Fruit fly (Drosophila melanogaster): ENCODE data around the gene Snm1.

Gene Snm1

dm6 chr3R:5587863-5588519 lies 33.1 kb downstream of the Snm1 start, which contains the start of gene CG2926:
TSS of gene CG2926 (minus strand) at chr3R:5588380.
- TF ChIP-seq CG5204 (GFP tag; optimal IDR thresholded peaks at IDR 0.05) = no peak
- peak; percentile 62 for TF ChIP-seq CG12768 (GFP tag; optimal IDR thresholded peaks at IDR 0.05)
- TF ChIP-seq kay (GFP tag; ENCODE audit: borderline replicate concordance) = no peak
- peak; percentile 60 for TF ChIP-seq Crg-1 (GFP tag; optimal IDR thresholded peaks at IDR 0.05)
- peak; percentile 1 for TF ChIP-seq ovo (GFP tag; optimal IDR thresholded peaks at IDR 0.05)
- peak; percentile 45 for TF ChIP-seq pad (GFP tag; optimal IDR thresholded peaks at IDR 0.05)
- no peak for TF ChIP-seq CG33017 (tag; optimal IDR thresholded peaks at IDR 0.05)
- TF ChIP-seq CG7045 (GFP tag; optimal IDR thresholded peaks at IDR 0.05) = peak; percentile 2
- TF ChIP-seq Hr96 (GFP tag; optimal IDR thresholded peaks at IDR 0.05) = no peak
- TF ChIP-seq toe (GFP tag; optimal IDR thresholded peaks at IDR 0.05) = no peak
- peak; percentile 51 for TF ChIP-seq CG1620 (GFP tag; optimal IDR thresholded peaks at IDR 0.05)
- TF ChIP-seq tj (GFP tag; optimal IDR thresholded peaks at IDR 0.05) = no peak
- peak; percentile 44 for TF ChIP-seq CG11617 (GFP tag; optimal IDR thresholded peaks at IDR 0.05)
- peak; percentile 12 for TF ChIP-seq Clk (GFP tag; optimal IDR thresholded peaks at IDR 0.05)
- peak; percentile 26 for TF ChIP-seq CG7101 (tag; optimal IDR thresholded peaks at IDR 0.05)
- TF ChIP-seq CG14711 (tag; optimal IDR thresholded peaks at IDR 0.05) = no peak
- TF ChIP-seq cnc (optimal IDR thresholded peaks at IDR 0.05) = no peak
- TF ChIP-seq Mnt (GFP tag; optimal IDR thresholded peaks at IDR 0.05) = peak; percentile 48
- TF ChIP-seq cic (GFP tag; optimal IDR thresholded peaks at IDR 0.05) = no peak
- TF ChIP-seq bab1 (GFP tag; optimal IDR thresholded peaks at IDR 0.05) = peak; percentile 38

dm6 chr3R:5588573-5588972 lies 33.7 kb downstream of the Snm1 start, which contains the start of gene PolZ2:
TSS of gene PolZ2 (plus strand) at chr3R:5588873.
- TF ChIP-seq kay (GFP tag; ENCODE audit: borderline replicate concordance) = no peak
- no peak for TF ChIP-seq pad (GFP tag; optimal IDR thresholded peaks at IDR 0.05)
- no peak for TF ChIP-seq Clk (GFP tag; optimal IDR thresholded peaks at IDR 0.05)
- no peak for TF ChIP-seq cnc (optimal IDR thresholded peaks at IDR 0.05)
- no peak for TF ChIP-seq cic (GFP tag; optimal IDR thresholded peaks at IDR 0.05)
- TF ChIP-seq Mnt (GFP tag; optimal IDR thresholded peaks at IDR 0.05) = no peak
- no peak for TF ChIP-seq CG7101 (tag; optimal IDR thresholded peaks at IDR 0.05)
- TF ChIP-seq CG7045 (GFP tag; optimal IDR thresholded peaks at IDR 0.05) = no peak
- TF ChIP-seq ovo (GFP tag; optimal IDR thresholded peaks at IDR 0.05) = no peak
- no peak for TF ChIP-seq CG5204 (GFP tag; optimal IDR thresholded peaks at IDR 0.05)
- TF ChIP-seq CG14711 (tag; optimal IDR thresholded peaks at IDR 0.05) = no peak
- TF ChIP-seq bab1 (GFP tag; optimal IDR thresholded peaks at IDR 0.05) = no peak
- TF ChIP-seq toe (GFP tag; optimal IDR thresholded peaks at IDR 0.05) = no peak
- TF ChIP-seq CG12768 (GFP tag; optimal IDR thresholded peaks at IDR 0.05) = no peak
- no peak for TF ChIP-seq CG1620 (GFP tag; optimal IDR thresholded peaks at IDR 0.05)
- TF ChIP-seq Hr96 (GFP tag; optimal IDR thresholded peaks at IDR 0.05) = no peak
- TF ChIP-seq CG33017 (tag; optimal IDR thresholded peaks at IDR 0.05) = no peak
- TF ChIP-seq CG11617 (GFP tag; optimal IDR thresholded peaks at IDR 0.05) = no peak

DNA sequence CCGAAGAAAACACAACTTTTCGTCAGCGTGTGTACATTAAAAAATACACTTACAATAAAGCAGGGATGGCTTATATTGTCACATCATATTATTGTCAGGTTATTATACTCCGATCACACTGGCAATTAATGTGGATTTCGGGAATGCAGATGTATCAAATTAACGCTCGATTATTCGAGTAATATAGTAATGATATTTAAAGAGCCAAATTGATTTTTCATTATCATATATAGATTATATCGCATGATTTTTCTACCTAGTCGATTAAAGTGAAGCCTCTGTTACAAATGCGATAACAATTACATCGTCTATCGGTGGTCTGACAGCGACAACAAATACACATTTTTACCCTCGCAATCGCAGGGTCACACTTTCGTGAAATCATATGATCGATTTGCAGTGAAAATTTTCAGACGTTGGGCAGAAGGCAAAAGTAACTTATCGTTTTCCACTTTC lies 36.5 kb downstream of the Snm1 start, which contains the start of the genes noi and Vha26:
TSS of gene noi (minus strand) at position 62 of the 456 bp plus-strand sequence.
TSS of gene Vha26 (plus strand) at position 366 of the 456 bp plus-strand sequence.
- peak; percentile 71 for TF ChIP-seq Mnt (GFP tag; optimal IDR thresholded peaks at IDR 0.05)
- peak; percentile 46 for TF ChIP-seq CG7101 (tag; optimal IDR thresholded peaks at IDR 0.05)
- TF ChIP-seq CG1620 (GFP tag; optimal IDR thresholded peaks at IDR 0.05) = peak; percentile 24
- peak; percentile 48 for TF ChIP-seq CG14711 (tag; optimal IDR thresholded peaks at IDR 0.05)
- TF ChIP-seq cnc (optimal IDR thresholded peaks at IDR 0.05) = no peak
- TF ChIP-seq toe (GFP tag; optimal IDR thresholded peaks at IDR 0.05) = no peak
- no peak for TF ChIP-seq CG7045 (GFP tag; optimal IDR thresholded peaks at IDR 0.05)
- TF ChIP-seq Crg-1 (GFP tag; optimal IDR thresholded peaks at IDR 0.05) = no peak
- TF ChIP-seq tj (GFP tag; optimal IDR thresholded peaks at IDR 0.05) = peak; percentile 10
- no peak for TF ChIP-seq CG33017 (tag; optimal IDR thresholded peaks at IDR 0.05)
- no peak for TF ChIP-seq Hr96 (GFP tag; optimal IDR thresholded peaks at IDR 0.05)
- TF ChIP-seq CG5204 (GFP tag; optimal IDR thresholded peaks at IDR 0.05) = no peak
- peak; percentile 23 for TF ChIP-seq pad (GFP tag; optimal IDR thresholded peaks at IDR 0.05)
- TF ChIP-seq kay (GFP tag; ENCODE audit: borderline replicate concordance) = no peak
- TF ChIP-seq ovo (GFP tag; optimal IDR thresholded peaks at IDR 0.05) = no peak
- TF ChIP-seq CG11617 (GFP tag; optimal IDR thresholded peaks at IDR 0.05) = peak; percentile 49
- TF ChIP-seq bab1 (GFP tag; optimal IDR thresholded peaks at IDR 0.05) = no peak
- TF ChIP-seq CG12768 (GFP tag; optimal IDR thresholded peaks at IDR 0.05) = no peak
- peak; percentile 21 for TF ChIP-seq cic (GFP tag; optimal IDR thresholded peaks at IDR 0.05)
- TF ChIP-seq Clk (GFP tag; optimal IDR thresholded peaks at IDR 0.05) = peak; percentile 39

DNA sequence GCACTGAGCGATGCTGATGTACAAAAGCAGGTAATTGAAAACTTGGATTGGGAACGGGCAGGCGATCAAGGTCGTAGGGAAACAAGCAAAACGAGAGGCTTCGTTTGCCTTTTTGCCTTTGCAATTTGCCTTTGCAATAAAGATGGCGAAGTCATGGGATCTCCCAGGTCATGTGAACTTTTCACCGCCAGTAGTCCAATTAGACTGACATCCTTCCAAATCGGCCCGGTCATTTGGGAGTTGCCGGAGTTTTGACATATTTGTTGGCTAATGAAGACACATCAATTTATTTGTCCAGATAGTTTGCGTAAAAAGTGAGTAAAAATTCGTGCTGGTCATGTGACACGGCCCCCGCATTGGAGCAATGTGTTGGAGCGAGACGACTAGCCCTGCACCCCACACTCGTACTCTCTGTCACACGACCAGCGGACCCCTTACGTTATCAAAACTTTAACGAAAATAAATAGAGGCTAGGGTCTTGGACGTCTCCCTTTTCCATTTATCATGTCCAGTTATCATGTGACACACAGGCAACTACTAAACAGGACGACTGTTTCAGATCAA lies 37.2 kb downstream of the Snm1 start:
- peak; percentile 67 for TF ChIP-seq cic (GFP tag; optimal IDR thresholded peaks at IDR 0.05)
- no peak for TF ChIP-seq cnc (optimal IDR thresholded peaks at IDR 0.05)
- no peak for TF ChIP-seq CG1620 (GFP tag; optimal IDR thresholded peaks at IDR 0.05)
- TF ChIP-seq CG7101 (tag; optimal IDR thresholded peaks at IDR 0.05) = peak; percentile 16
- peak; percentile 20 for TF ChIP-seq tj (GFP tag; optimal IDR thresholded peaks at IDR 0.05)
- TF ChIP-seq bab1 (GFP tag; optimal IDR thresholded peaks at IDR 0.05) = peak; percentile 15
- TF ChIP-seq Mnt (GFP tag; optimal IDR thresholded peaks at IDR 0.05) = peak; percentile 62
- peak; percentile 41 for TF ChIP-seq CG12768 (GFP tag; optimal IDR thresholded peaks at IDR 0.05)
- peak; percentile 74 for TF ChIP-seq pad (GFP tag; optimal IDR thresholded peaks at IDR 0.05)

DNA sequence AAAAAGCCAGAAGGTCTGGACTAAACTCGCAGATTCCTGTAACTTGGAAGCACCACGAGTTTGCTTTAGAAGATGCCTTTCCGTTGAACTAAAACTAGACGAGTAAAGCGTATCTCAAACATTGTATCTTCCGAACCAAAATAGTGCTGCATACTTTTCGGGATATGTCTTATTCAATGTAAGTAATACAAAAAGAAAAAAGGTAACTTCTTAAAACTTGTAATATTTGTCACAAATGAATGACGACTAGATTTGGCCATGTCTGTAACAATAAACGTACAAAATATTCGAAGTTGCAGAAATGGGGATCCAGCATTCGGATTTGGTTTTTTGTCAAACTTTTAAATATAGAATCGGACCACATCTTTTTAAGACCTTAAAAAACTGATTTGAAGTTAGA lies 40.0 kb downstream of the Snm1 start:
- TF ChIP-seq ovo (GFP tag; optimal IDR thresholded peaks at IDR 0.05) (no peak), tj (GFP tag; optimal IDR thresholded peaks at IDR 0.05) (peak; percentile 40)

Measured in whole organism, adult.